Fruit fly (Drosophila melanogaster): ENCODE results near the gene Hmgcr.

Gene Hmgcr

DNA sequence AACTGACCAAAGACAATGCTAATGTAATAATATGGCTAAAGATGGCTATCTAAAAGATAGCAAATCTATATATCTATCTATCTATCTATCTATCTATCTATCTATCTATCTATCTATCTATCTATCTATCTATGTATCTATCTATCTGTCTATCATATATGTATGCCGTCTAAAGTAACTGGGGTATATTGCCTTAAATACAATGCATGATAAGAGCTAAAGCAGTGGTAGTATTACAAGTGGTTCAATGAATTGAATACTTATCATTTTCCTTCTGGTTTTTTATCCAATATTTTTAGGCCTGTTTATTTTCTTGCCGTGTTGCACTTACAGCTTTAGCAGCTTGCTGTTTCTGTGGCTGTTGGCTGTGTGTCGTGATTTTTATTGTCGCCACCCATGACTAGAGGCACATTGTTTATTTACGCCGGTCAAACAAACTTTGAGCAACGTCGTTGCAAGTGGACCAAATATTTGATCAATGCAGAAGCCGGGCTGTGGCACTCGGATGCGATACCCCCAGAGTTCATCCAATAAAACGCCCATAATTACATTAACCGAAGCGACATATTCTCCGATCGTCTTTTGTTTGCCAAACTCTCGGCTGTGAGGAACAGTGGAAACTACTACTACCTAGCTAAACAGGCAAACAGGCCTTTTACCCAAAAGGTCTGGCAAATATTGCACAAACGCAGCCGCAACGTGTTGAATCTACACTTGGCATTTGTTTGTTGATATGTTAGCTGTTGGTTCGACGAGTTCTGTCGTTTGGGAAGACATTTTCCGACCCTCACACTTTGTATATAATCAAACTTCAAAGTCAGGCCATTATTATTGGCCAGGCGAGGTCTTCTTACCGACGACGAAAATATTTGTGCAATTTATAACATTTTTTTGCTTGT lies 4.8 kb downstream of the Hmgcr start (continued):
- TF ChIP-seq eg (GFP tag; IDR thresholded peaks at IDR 0.05) (no peak; the same call in 2 of the 3 replicates), CG15336 (GFP tag; IDR thresholded peaks at IDR 0.05) (peak; percentile 48), Blimp-1 (GFP tag; optimal IDR thresholded peaks at IDR 0.05) (no peak), Smox (GFP tag; optimal IDR thresholded peaks at IDR 0.05) (no peak), CG10669 (GFP tag; optimal IDR thresholded peaks at IDR 0.05) (peak; percentile 46)

DNA sequence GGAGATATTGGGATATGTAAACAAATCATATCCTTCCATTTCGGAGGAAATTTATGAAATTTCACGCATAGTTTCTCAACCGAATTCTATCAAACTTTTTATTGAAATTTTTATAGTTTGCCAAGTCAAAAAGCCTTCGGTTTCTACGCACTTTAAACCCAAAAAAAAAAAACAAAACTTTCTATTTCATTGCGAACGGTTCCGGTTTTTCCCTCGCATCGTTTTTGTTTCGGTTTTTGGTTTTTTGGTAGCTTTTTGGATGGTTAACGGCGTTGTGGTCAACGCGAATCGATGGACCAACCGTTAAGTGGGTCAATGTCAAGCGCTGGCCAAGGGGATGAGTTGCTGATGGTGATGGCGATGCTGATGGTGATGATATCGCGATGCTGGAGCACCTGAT lies 7.8 kb downstream of the Hmgcr start:
- TF ChIP-seq Eip78C (GFP tag) (no peak), spab (GFP tag; optimal IDR thresholded peaks at IDR 0.05) (no peak), CG8319 (GFP tag; optimal IDR thresholded peaks at IDR 0.05) (no peak), Hr38 (GFP tag; optimal IDR thresholded peaks at IDR 0.05) (no peak), topi (GFP tag; optimal IDR thresholded peaks at IDR 0.05) (no peak), Hr4 (GFP tag; optimal IDR thresholded peaks at IDR 0.05) (no peak), fd85E (GFP tag; optimal IDR thresholded peaks at IDR 0.05) (no peak), CG6163 (GFP tag; IDR thresholded peaks at IDR 0.05) (no peak), CG31627 (GFP tag; optimal IDR thresholded peaks at IDR 0.05) (no peak), CG6276 (GFP tag; optimal IDR thresholded peaks at IDR 0.05) (no peak), CG11294 (GFP tag; IDR thresholded peaks at IDR 0.05) (no peak), Sox102F (GFP tag; optimal IDR thresholded peaks at IDR 0.05) (no peak)

DNA sequence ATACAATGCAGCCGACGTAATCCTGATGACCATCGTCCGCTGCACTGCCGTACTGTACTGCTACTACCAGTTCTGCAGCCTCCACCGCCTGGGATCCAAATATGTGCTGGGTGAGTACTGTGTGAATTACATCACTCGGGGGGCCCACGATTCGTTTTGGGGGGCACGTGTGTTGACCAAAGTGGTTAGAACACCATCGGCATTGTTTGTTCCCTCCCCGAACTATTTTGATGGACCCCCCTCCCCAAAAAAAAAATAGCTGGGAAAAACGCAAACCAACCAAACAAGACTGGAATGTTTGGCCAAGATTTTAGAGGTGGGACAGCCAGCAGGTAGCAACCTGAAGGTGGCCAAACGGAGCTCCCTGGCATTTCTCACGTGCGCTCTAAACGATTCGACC lies 14.3 kb downstream of the Hmgcr start:
- TF ChIP-seq Met (GFP tag; optimal IDR thresholded peaks at IDR 0.05) (no peak), fkh (GFP tag; optimal IDR thresholded peaks at IDR 0.05) (peak; percentile 74)

DNA sequence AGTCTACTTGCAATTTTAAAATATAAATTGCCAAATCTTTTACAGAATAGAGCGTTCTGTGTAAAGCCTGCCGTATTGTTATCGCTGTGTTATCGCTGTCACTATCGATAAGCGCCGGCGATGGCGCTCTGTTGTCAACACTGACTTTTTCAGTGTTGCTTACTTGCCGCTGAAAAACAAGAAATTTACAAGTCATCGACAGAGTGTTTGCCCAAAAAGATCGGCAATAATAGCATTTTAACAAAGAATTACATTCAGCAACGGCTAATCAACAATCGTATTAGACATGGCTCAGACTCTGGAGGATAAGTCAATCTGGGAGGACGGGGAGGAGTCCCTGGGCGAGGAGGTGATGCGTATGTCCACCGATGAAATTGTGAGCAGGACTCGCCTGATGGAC lies 19.6 kb downstream of the Hmgcr start, which contains the start of the genes RanBP3 and Rpt5:
Gene RanBP3 (minus strand): TSS at position 107 of the 400 bp plus-strand sequence.
Gene Rpt5 (plus strand): TSS at position 149 of the 400 bp plus-strand sequence.
- TF ChIP-seq lz (GFP tag; optimal IDR thresholded peaks at IDR 0.05) (peak; percentile 62), achi (GFP tag; optimal IDR thresholded peaks at IDR 0.05) (no peak), Eip75B (GFP tag; optimal IDR thresholded peaks at IDR 0.05) (no peak), eg (GFP tag; IDR thresholded peaks at IDR 0.05) (peak; percentile 35; the same call in 1 of the 3 replicates), Ets96B (tag; optimal IDR thresholded peaks at IDR 0.05) (no peak), CG9139 (GFP tag; optimal IDR thresholded peaks at IDR 0.05) (no peak), esn (GFP tag; optimal IDR thresholded peaks at IDR 0.05) (peak; percentile 77), CG31627 (GFP tag; optimal IDR thresholded peaks at IDR 0.05) (peak; percentile 66), CG6792 (GFP tag; optimal IDR thresholded peaks at IDR 0.05) (no peak), CG10631 (GFP tag; optimal IDR thresholded peaks at IDR 0.05) (no peak), CG6163 (GFP tag; IDR thresholded peaks at IDR 0.05) (peak; percentile 16; the same call in 1 of the 3 replicates), Blimp-1 (GFP tag; optimal IDR thresholded peaks at IDR 0.05) (no peak), Sox14 (GFP tag; optimal IDR thresholded peaks at IDR 0.05) (peak; percentile 78), fkh (GFP tag; optimal IDR thresholded peaks at IDR 0.05) (no peak), Hr4 (GFP tag; optimal IDR thresholded peaks at IDR 0.05) (no peak), cyc (GFP tag; optimal IDR thresholded peaks at IDR 0.05) (peak; percentile 65), CG3032 (tag; optimal IDR thresholded peaks at IDR 0.05) (peak; percentile 12), CG6854 (GFP tag; optimal IDR thresholded peaks at IDR 0.05) (peak; percentile 50), CG1621 (tag; optimal IDR thresholded peaks at IDR 0.05) (peak; percentile 18), topi (GFP tag; optimal IDR thresholded peaks at IDR 0.05) (peak; percentile 69), pdm3 (GFP tag; optimal IDR thresholded peaks at IDR 0.05) (no peak), dac (GFP tag; optimal IDR thresholded peaks at IDR 0.05) (no peak), CG11294 (GFP tag; IDR thresholded peaks at IDR 0.05) (no peak), vri (GFP tag; optimal IDR thresholded peaks at IDR 0.05) (no peak), CG7368 (GFP tag; optimal IDR thresholded peaks at IDR 0.05) (no peak), net (GFP tag; optimal IDR thresholded peaks at IDR 0.05) (no peak), Met (GFP tag; optimal IDR thresholded peaks at IDR 0.05) (no peak), CG8319 (GFP tag; optimal IDR thresholded peaks at IDR 0.05) (no peak)
